Worm (Caenorhabditis elegans): ENCODE results near the gene Y55H10A.2.

Gene Y55H10A.2

DNA sequence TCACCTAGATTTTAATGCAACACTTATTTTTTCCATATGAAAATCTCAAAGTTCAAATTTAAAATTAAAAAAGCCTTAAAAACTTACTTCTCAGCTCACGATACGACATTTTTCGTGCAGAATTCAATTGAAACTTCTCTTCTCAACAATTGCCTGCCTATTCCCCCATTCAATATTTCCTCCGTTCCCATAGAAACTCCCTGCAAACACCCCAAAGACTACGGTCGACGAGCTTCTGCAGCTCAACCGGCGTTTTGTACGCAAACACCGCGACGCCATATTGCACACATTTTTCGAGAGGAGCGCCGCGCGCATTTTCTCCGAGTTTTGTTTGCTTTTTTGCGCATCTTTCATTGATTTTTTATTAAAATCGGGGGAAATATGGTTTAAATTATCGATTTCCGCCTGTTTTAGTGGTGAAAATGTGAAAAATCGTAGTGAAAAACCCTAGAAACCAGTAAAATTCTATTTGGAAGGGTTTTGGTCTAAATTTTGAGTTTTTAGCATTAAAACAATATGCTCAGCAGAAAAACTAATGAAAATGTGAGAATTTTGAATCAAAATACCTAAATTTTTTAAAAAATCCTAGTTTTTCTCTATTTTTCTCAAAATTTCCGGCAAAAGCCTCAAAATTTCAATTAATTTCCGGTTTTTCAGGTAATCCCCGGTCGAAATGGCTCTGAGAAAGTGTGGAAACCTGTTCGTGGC, 35.8 kb downstream of the Y55H10A.2 start, which contains the start of the genes dyf-3 and pdhb-1 (continued):
- TF ChIP-seq C04F5.9 (tag; optimal IDR thresholded peaks at IDR 0.05) = no peak
- TF ChIP-seq nhr-90 (tag; optimal IDR thresholded peaks at IDR 0.05; ENCODE audit: poor library complexity) = no peak
- TF ChIP-seq nhr-28 (tag; optimal IDR thresholded peaks at IDR 0.05) = no peak
- no peak for TF ChIP-seq swsn-7 (tag; optimal IDR thresholded peaks at IDR 0.05)
- peak; percentile 37 to 56 (median 48) for TF ChIP-seq dpl-1 (GFP tag; optimal IDR thresholded peaks at IDR 0.05)

DNA sequence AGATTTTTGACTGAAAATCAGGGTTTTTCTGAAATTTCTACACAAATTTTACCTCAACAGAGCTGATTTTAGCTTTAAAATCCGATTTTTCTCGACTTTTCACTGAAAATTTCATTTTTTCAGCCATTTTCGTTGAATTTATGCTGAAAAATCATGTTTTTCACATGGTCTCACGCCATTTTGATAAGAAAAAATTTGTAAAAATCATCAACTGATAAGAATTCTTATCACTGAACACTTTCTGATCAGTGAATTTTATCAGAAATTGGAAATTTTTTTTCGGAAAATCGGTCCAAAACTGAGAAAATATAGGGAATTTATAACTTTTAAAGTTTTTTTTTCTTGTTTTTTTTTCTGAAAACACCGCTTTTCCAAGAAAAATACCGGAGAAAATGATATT, 37.6 kb downstream of the Y55H10A.2 start:
- TF ChIP-seq ztf-4 (tag; optimal IDR thresholded peaks at IDR 0.05) (no peak), snu-23 (GFP tag; optimal IDR thresholded peaks at IDR 0.05) (no peak), nhr-85 (tag) (no peak), elt-2 (tag; optimal IDR thresholded peaks at IDR 0.05) (peak; percentile 58)

DNA sequence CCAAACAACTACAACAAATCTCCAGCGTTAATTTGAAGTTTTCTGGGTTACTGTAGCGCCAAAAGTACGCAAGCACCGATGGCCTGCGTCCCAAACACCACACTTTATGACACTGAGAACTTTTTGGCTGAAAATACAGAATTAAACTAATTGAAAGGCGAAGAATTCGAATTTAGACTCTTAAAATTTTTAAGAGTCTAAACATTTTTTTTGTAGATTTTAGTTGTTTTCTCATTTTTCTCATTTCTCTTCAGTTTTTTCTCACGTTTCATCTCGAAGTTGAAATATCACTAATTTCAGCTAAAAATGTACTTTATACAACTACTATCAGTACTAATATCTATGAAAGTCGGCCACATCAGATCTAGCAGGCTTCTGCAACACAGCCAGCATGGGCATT, 52.1 kb downstream of the Y55H10A.2 start, which contains the start of gene lgc-9:
TSS of gene lgc-9 (plus strand) at position 301 of the 400 bp plus-strand sequence.
- TF ChIP-seq lin-13 (GFP tag; optimal IDR thresholded peaks at IDR 0.05) = no peak
- TF ChIP-seq blmp-1 (tag; optimal IDR thresholded peaks at IDR 0.05) = no peak
- TF ChIP-seq aly-2 (tag; optimal IDR thresholded peaks at IDR 0.05) = no peak
- TF ChIP-seq tbx-2 (tag; optimal IDR thresholded peaks at IDR 0.05) = no peak
- no peak for TF ChIP-seq elt-2 (tag; optimal IDR thresholded peaks at IDR 0.05)
- TF ChIP-seq unc-130 (tag; optimal IDR thresholded peaks at IDR 0.05) = no peak
- TF ChIP-seq nhr-11 (tag; optimal IDR thresholded peaks at IDR 0.05) = no peak
- TF ChIP-seq ces-1 (GFP tag; optimal IDR thresholded peaks at IDR 0.05) = no peak
- no peak for TF ChIP-seq F16B12.6 (tag; optimal IDR thresholded peaks at IDR 0.05)
- no peak for TF ChIP-seq rnt-1 (tag; optimal IDR thresholded peaks at IDR 0.05)
- no peak for TF ChIP-seq nhr-84 (tag; optimal IDR thresholded peaks at IDR 0.05)
- TF ChIP-seq vab-15 (tag; optimal IDR thresholded peaks at IDR 0.05) = no peak

Measured in whole organism, L1 larva.